Worm (Caenorhabditis elegans) whole organism, L4 larva: ENCODE data around the gene clec-204.

ENCODE experiments used
- ama-1 ChIP-seq: fragments of 150-350 bp; optimal IDR thresholded peaks from 2 replicates; lab custom pipeline; 2014; ENCODE audit warnings: inconsistent platforms, mixed read lengths
- ceh-82 ChIP-seq: sonication (generic microtip); optimal IDR thresholded peaks from 2 replicates; lab custom pipeline; 2017; ENCODE audit warnings: missing biosample characterization, missing genetic modification characterization
- egl-43 ChIP-seq: fragments of 200-800 bp; sonication (Bioruptor generic); IDR thresholded peaks from 2 replicates; pipeline ENCODE4 v1.3.6; 2022; ENCODE audit warnings: missing genetic modification reagents, missing genetic modification characterization, missing compliant biosample characterization
- lin-15B ChIP-seq: fragments of 150-350 bp; sonication (generic microtip); optimal IDR thresholded peaks from 3 replicates; lab custom pipeline; 2014; ENCODE audit warnings: missing biosample characterization, missing genetic modification characterization
- lin-38 ChIP-seq: fragments of 200-800 bp; sonication (Bioruptor generic); IDR thresholded peaks from 2 replicates; pipeline ENCODE4 v1.3.6; 2022; ENCODE audit warnings: missing genetic modification reagents, missing genetic modification characterization, missing compliant biosample characterization
- lir-3 ChIP-seq: sonication (generic microtip); optimal IDR thresholded peaks from 2 replicates; lab custom pipeline; 2016; ENCODE audit warnings: mild to moderate bottlenecking, missing genetic modification characterization, missing compliant biosample characterization
- mxl-3 ChIP-seq: fragments of 200-800 bp; sonication (Bioruptor generic); optimal IDR thresholded peaks from 2 replicates; lab custom pipeline; 2018; ENCODE audit warnings: mild to moderate bottlenecking, missing genetic modification characterization, missing compliant biosample characterization
- nhr-28 ChIP-seq: fragments of 150-350 bp; optimal IDR thresholded peaks from 2 replicates; lab custom pipeline; 2014; ENCODE audit warnings: missing biosample characterization, missing genetic modification characterization
- skn-1 ChIP-seq: fragments of 150-350 bp; optimal IDR thresholded peaks from 2 replicates; lab custom pipeline; 2014; ENCODE audit warnings: missing biosample characterization, missing genetic modification characterization

DNA sequence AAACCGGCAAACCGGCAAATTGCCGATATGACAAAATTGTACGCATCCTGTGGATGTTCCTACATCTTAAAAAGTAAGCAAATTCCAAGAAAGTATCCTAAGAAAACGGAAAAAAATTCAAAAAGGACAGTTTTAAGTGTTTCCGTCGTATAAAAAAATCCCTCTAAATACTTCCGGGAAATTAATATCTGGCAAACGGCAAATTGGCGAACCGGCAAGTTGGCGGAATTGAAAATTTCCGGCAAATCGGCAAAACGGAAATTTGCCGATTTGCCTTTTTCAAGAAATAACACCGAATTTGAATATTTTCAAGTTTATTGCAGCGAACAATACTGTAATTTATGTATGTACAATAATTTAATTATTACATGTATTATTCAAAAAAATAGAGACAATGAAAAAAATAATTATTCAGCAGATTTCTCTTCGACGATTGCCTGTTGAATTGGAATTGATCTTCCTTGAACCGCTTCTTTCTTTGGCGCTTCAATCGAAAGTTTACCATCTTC lies 47.1 kb downstream of the clec-204 start:
- no peak for TF ChIP-seq nhr-28 (tag; lab: Kevin White, UChicago)
- no peak for TF ChIP-seq egl-43
- no peak for TF ChIP-seq ama-1 (lab: Kevin White, UChicago)
- no peak for TF ChIP-seq skn-1 (tag; lab: Kevin White, UChicago)
- TF ChIP-seq mxl-3 (GFP tag; lab: Kevin White, UChicago) = no peak
- TF ChIP-seq lin-38 (GFP tag; lab: Robert Waterston, UW) = no peak
- TF ChIP-seq lin-15B (tag; lab: Kevin White, UChicago) = no peak
- no peak for TF ChIP-seq lir-3 (tag; lab: Kevin White, UChicago)
- no peak for TF ChIP-seq ceh-82 (tag; lab: Kevin White, UChicago)
